Fruit fly (Drosophila melanogaster): ENCODE data around the gene CTCF.
A peak's percentile ranks its signal among the peaks of the same experiment; 100 is the strongest.

CTCF gene

DNA sequence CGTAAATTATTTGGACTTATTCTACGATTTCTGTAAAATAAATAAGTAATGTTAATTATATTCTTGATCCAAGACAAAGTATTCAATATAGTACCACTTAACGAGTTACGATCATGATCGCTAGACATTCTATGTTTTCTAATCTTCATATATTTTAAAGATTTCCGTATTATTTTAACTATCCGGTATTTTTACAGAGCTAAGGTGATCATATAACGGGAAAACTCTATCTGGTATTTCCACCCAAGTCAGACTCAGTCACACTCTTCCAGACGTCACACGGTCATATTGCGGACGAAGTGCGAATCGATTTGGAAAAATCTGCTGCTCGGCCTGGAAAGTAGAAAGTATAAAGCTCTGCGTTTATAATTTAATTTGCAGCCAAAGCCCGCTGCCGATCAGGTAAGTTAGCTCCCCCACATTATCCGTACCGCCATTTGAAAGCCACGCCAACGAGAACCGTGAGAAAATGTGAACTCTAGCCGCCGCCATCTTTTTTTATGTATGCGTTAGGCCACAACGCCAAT, 17.2 kb downstream of the CTCF start, which contains the start of the genes lark and eco (continued):
- peak; percentile 18 for TF ChIP-seq BtbVII (GFP tag; optimal IDR thresholded peaks at IDR 0.05)
- peak; percentile 71 for TF ChIP-seq CG12659 (GFP tag; optimal IDR thresholded peaks at IDR 0.05)
- TF ChIP-seq Chrac-16 (GFP tag; optimal IDR thresholded peaks at IDR 0.05) = no peak
- TF ChIP-seq Sry-β (GFP tag; optimal IDR thresholded peaks at IDR 0.05) = no peak
- TF ChIP-seq CG9727 (GFP tag; optimal IDR thresholded peaks at IDR 0.05) = no peak
- peak; percentile 96 for TF ChIP-seq YL-1 (GFP tag; optimal IDR thresholded peaks at IDR 0.05)
- no peak for TF ChIP-seq psq (GFP tag; optimal IDR thresholded peaks at IDR 0.05)
- no peak for TF ChIP-seq so (GFP tag; IDR thresholded peaks at IDR 0.05)
- TF ChIP-seq dati (GFP tag; IDR thresholded peaks at IDR 0.05) = no peak
- peak; percentile 89 for TF ChIP-seq gfzf (GFP tag; optimal IDR thresholded peaks at IDR 0.05)
- peak; percentile 42 for TF ChIP-seq BEAF-32 (GFP tag; optimal IDR thresholded peaks at IDR 0.05)
- TF ChIP-seq dpn (GFP tag; optimal IDR thresholded peaks at IDR 0.05) = no peak
- TF ChIP-seq tna (GFP tag; IDR thresholded peaks at IDR 0.05; ENCODE audit: partially characterized antibody) = no peak
- 0 out of 2 replicates have a peak, but pooled peaks have one; percentile 10 for TF ChIP-seq vvl (GFP tag; IDR thresholded peaks at IDR 0.05)
- TF ChIP-seq Mes4 (GFP tag; optimal IDR thresholded peaks at IDR 0.05) = no peak
- TF ChIP-seq CG1603 (tag; optimal IDR thresholded peaks at IDR 0.05) = peak; percentile 61
- TF ChIP-seq pzg (GFP tag; optimal IDR thresholded peaks at IDR 0.05) = peak; percentile 79
- no peak for TF ChIP-seq Poxn (GFP tag; IDR thresholded peaks at IDR 0.05)
- TF ChIP-seq h (optimal IDR thresholded peaks at IDR 0.05) = no peak
- no peak for TF ChIP-seq en (GFP tag; optimal IDR thresholded peaks at IDR 0.05)
- TF ChIP-seq CG16813 (GFP tag; IDR thresholded peaks at IDR 0.05; ENCODE audit: partially characterized antibody) = no peak
- TF ChIP-seq CG18764 (GFP tag; optimal IDR thresholded peaks at IDR 0.05) = no peak
- no peak for TF ChIP-seq Hsf (GFP tag; optimal IDR thresholded peaks at IDR 0.05)
- no peak for TF ChIP-seq trh (GFP tag; optimal IDR thresholded peaks at IDR 0.05)
- peak; percentile 79 for TF ChIP-seq CG4617 (GFP tag; optimal IDR thresholded peaks at IDR 0.05; ENCODE audit: borderline replicate concordance)
- TF ChIP-seq crp (GFP tag; optimal IDR thresholded peaks at IDR 0.05) = no peak
- no peak for TF ChIP-seq insv (GFP tag; optimal IDR thresholded peaks at IDR 0.05)
- TF ChIP-seq unc-4 (GFP tag; IDR thresholded peaks at IDR 0.05; ENCODE audit: partially characterized antibody) = 0 out of 2 replicates have a peak, but pooled peaks have one; percentile 13
- no peak for TF ChIP-seq ind (GFP tag; optimal IDR thresholded peaks at IDR 0.05)
- TF ChIP-seq wek (GFP tag; optimal IDR thresholded peaks at IDR 0.05) = peak; percentile 4
- TF ChIP-seq Kr (GFP tag; optimal IDR thresholded peaks at IDR 0.05) = no peak
- TF ChIP-seq bsh (GFP tag; optimal IDR thresholded peaks at IDR 0.05) = peak in 1 of 2 experiments; percentile 17
- TF ChIP-seq chinmo (GFP tag; IDR thresholded peaks at IDR 0.05; ENCODE audit: partially characterized antibody) = no peak
- no peak for TF ChIP-seq tx (GFP tag; optimal IDR thresholded peaks at IDR 0.05)
- no peak for TF ChIP-seq Elba2 (GFP tag; optimal IDR thresholded peaks at IDR 0.05)
- TF ChIP-seq stwl (tag; optimal IDR thresholded peaks at IDR 0.05) = no peak
- TF ChIP-seq kah (GFP tag; optimal IDR thresholded peaks at IDR 0.05) = no peak
- TF ChIP-seq Neu2 (GFP tag; optimal IDR thresholded peaks at IDR 0.05; ENCODE audit: borderline replicate concordance) = no peak
- no peak for TF ChIP-seq CG11247 (GFP tag; IDR thresholded peaks at IDR 0.05)
- TF ChIP-seq CG11696 (GFP tag; IDR thresholded peaks at IDR 0.05) = no peak
- TF ChIP-seq Stat92E (GFP tag; optimal IDR thresholded peaks at IDR 0.05) = peak in 1 of 3 experiments; percentile 4
- peak; percentile 35 for TF ChIP-seq CG17385 (GFP tag; optimal IDR thresholded peaks at IDR 0.05)
- TF ChIP-seq CG12744 (GFP tag; optimal IDR thresholded peaks at IDR 0.05) = no peak
- TF ChIP-seq CG9437 (GFP tag; optimal IDR thresholded peaks at IDR 0.05) = no peak
- TF ChIP-seq CG2712 (tag; optimal IDR thresholded peaks at IDR 0.05) = peak; percentile 29
- no peak for TF ChIP-seq org-1 (GFP tag; optimal IDR thresholded peaks at IDR 0.05)
- no peak for TF ChIP-seq Atf3 (GFP tag; optimal IDR thresholded peaks at IDR 0.05)
- TF ChIP-seq CG17359 (tag; optimal IDR thresholded peaks at IDR 0.05) = no peak
- no peak for TF ChIP-seq CG10147 (GFP tag; optimal IDR thresholded peaks at IDR 0.05)
- no peak for TF ChIP-seq CG6272 (GFP tag; IDR thresholded peaks at IDR 0.05)
